Worm (Caenorhabditis elegans) whole organism, L3 larva: ENCODE results near the gene col-108.

ENCODE experiments used
- ceh-16 ChIP-seq: sonication (generic microtip); optimal IDR thresholded peaks from 2 replicates; lab custom pipeline; 2017; ENCODE audit warnings: missing biosample characterization, missing genetic modification characterization
- ceh-9 ChIP-seq: sonication (generic microtip); optimal IDR thresholded peaks from 2 replicates; lab custom pipeline; 2018; ENCODE audit warnings: missing biosample characterization, missing genetic modification characterization
- daf-12 ChIP-seq: fragments of 150-350 bp; optimal IDR thresholded peaks from 2 replicates; lab custom pipeline; 2014; ENCODE audit warnings: missing biosample characterization, missing genetic modification reagents, missing genetic modification characterization
- eor-1 ChIP-seq, 2 experiments: fragments of 150-350 bp; optimal IDR thresholded peaks; 2 replicates each; lab custom pipeline; 2014 to 2018; ENCODE audit warnings: missing biosample characterization in 2 of 2, missing genetic modification characterization in 2 of 2
- lin-15B ChIP-seq: fragments of 150-350 bp; optimal IDR thresholded peaks from 2 replicates; lab custom pipeline; 2014; ENCODE audit warnings: missing biosample characterization, missing genetic modification characterization
- lin-39 ChIP-seq: fragments of 150-350 bp; optimal IDR thresholded peaks from 2 replicates; lab custom pipeline; 2018; ENCODE audit warnings: missing biosample characterization, missing genetic modification reagents, missing genetic modification characterization
- nhr-12 ChIP-seq: fragments of 150-350 bp; optimal IDR thresholded peaks from 2 replicates; lab custom pipeline; 2014; ENCODE audit warnings: missing biosample characterization, missing genetic modification characterization
- nhr-25 ChIP-seq: sonication (generic microtip); optimal IDR thresholded peaks from 2 replicates; lab custom pipeline; 2017; ENCODE audit warnings: missing biosample characterization, missing genetic modification characterization
- nhr-77 ChIP-seq: fragments of 150-350 bp; optimal IDR thresholded peaks from 2 replicates; lab custom pipeline; 2014; ENCODE audit warnings: missing biosample characterization, missing genetic modification characterization
- zag-1 ChIP-seq: fragments of 150-350 bp; optimal IDR thresholded peaks from 2 replicates; lab custom pipeline; 2014; ENCODE audit warnings: missing biosample characterization, missing genetic modification characterization
- ztf-11 ChIP-seq: fragments of 150-350 bp; optimal IDR thresholded peaks from 2 replicates; lab custom pipeline; 2014; ENCODE audit warnings: missing biosample characterization, missing genetic modification characterization
- ztf-4 ChIP-seq: fragments of 150-350 bp; optimal IDR thresholded peaks from 2 replicates; lab custom pipeline; 2014; ENCODE audit warnings: missing biosample characterization, missing genetic modification characterization

DNA sequence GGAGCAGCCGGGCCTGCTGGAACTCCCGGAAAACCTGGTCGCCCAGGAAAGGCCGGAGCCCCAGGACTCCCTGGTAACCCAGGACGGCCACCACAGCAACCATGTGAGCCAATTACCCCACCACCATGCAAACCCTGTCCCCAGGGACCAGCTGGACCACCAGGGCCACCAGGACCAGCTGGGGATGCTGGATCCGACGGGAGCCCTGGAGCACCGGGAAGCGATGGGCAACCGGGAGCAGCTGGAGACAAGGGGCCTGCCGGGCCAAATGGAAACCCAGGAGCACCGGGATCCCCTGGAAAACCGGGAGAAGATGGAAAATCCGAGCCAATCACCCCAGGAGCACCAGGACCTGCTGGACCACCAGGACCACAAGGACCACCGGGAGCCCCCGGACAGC is 686 bp downstream of the col-108 start:
- TF ChIP-seq lin-15B (tag; lab: Kevin White, UChicago) (no peak), ceh-9 (tag; lab: Kevin White, UChicago) (no peak), zag-1 (no peak), lin-39 (tag; lab: Kevin White, UChicago) (no peak), nhr-25 (tag; lab: Kevin White, UChicago) (no peak), ceh-16 (no peak), daf-12 (tag; lab: Kevin White, UChicago) (no peak), ztf-4 (no peak), nhr-77 (no peak), ztf-11 (tag; lab: Kevin White, UChicago) (no peak), nhr-12 (no peak), eor-1 (tag; optimal IDR thresholded peaks at IDR 0.05; lab: Kevin White, UChicago) (no peak)
